Fruit fly (Drosophila melanogaster): ENCODE data around the gene serp.

DNA sequence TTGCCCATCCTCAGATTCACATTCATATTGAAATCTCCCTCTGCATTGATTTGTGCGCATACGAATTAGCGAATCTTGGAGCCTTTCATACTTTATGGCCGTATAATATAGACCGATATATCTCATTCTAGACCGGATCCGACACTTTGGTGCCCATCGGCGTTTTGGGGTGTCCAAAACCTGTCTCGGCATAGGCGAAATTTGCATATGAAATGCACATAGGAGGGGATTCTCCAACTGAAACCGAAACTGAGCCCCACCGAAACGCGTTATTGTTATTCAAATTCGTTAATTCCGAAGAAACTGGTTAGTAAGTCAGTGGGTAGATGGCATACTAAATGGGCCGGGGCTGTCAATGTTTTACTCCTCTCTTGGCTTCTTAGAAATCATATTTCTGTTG is 7.4 kb downstream of the serp start:
- TF ChIP-seq CG8478 (optimal IDR thresholded peaks at IDR 0.05): no peak
- TF ChIP-seq psq (optimal IDR thresholded peaks at IDR 0.05): no peak
- no peak for TF ChIP-seq pan (optimal IDR thresholded peaks at IDR 0.05)
- no peak for TF ChIP-seq Dll (optimal IDR thresholded peaks at IDR 0.05)
- no peak for TF ChIP-seq usp (GFP tag; optimal IDR thresholded peaks at IDR 0.05)
